Fruit fly (Drosophila melanogaster) whole organism, embryonic: Measurements from ENCODE around the gene Usp8.

Experiments used
- Atf-2 ChIP-seq: fragments of 200-800 bp; sonication (Bioruptor generic); optimal IDR thresholded peaks from 2 replicates; lab custom pipeline; 2016; ENCODE audit warnings: missing biosample characterization, missing genetic modification characterization
- B-H2 ChIP-seq: fragments of 200-800 bp; sonication (Bioruptor generic); optimal IDR thresholded peaks from 2 replicates; lab custom pipeline; 2018; ENCODE audit warnings: missing biosample characterization, mild to moderate bottlenecking, missing genetic modification characterization
- Blimp-1 ChIP-seq: fragments of 200-800 bp; sonication (Bioruptor generic); optimal IDR thresholded peaks from 3 replicates; lab custom pipeline; 2018; ENCODE audit warnings: missing biosample characterization, missing genetic modification characterization, mild to moderate bottlenecking, moderate library complexity, missing genetic modification reagents
- CG1024 ChIP-seq: fragments of 200-800 bp; sonication (Bioruptor generic); IDR thresholded peaks from 2 replicates; pipeline ENCODE4 v1.3.6; 2022; ENCODE audit warnings: missing biosample characterization, missing genetic modification characterization
- CG11695 ChIP-seq: fragments of 200-800 bp; sonication (Bioruptor generic); IDR thresholded peaks from 3 replicates; pipeline ENCODE4 v1.3.6; 2022; ENCODE audit warnings: missing biosample characterization, missing genetic modification characterization
- CG13296 ChIP-seq: fragments of 200-800 bp; sonication (Bioruptor generic); optimal IDR thresholded peaks from 3 replicates; lab custom pipeline; 2018; ENCODE audit warnings: missing biosample characterization, mild to moderate bottlenecking, missing genetic modification characterization
- CG13775 ChIP-seq: fragments of 200-800 bp; sonication (Bioruptor generic); optimal IDR thresholded peaks from 3 replicates; lab custom pipeline; 2017; ENCODE audit warnings: missing biosample characterization, mild to moderate bottlenecking, missing genetic modification characterization
- CG13894 ChIP-seq: fragments of 200-800 bp; sonication (Bioruptor generic); optimal IDR thresholded peaks from 3 replicates; lab custom pipeline; 2018; ENCODE audit warnings: missing biosample characterization, mild to moderate bottlenecking, missing genetic modification characterization, moderate library complexity
- CG15269 ChIP-seq: fragments of 200-800 bp; sonication (Bioruptor generic); optimal IDR thresholded peaks from 2 replicates; lab custom pipeline; 2018; ENCODE audit warnings: missing biosample characterization, mild to moderate bottlenecking, missing genetic modification characterization, moderate library complexity
- CG17186 ChIP-seq: fragments of 200-800 bp; sonication (Bioruptor generic); optimal IDR thresholded peaks from 3 replicates; lab custom pipeline; 2017; ENCODE audit warnings: missing biosample characterization, missing genetic modification reagents, missing genetic modification characterization
- CG17385 ChIP-seq: fragments of 200-800 bp; sonication (Bioruptor generic); optimal IDR thresholded peaks from 3 replicates; lab custom pipeline; 2018; ENCODE audit warnings: missing biosample characterization, mild to moderate bottlenecking, missing genetic modification characterization
- CG17568 ChIP-seq: fragments of 200-800 bp; sonication (Bioruptor generic); optimal IDR thresholded peaks from 2 replicates; lab custom pipeline; 2018; ENCODE audit warnings: missing biosample characterization, mild to moderate bottlenecking, missing genetic modification characterization, moderate library complexity
- CG17612 ChIP-seq: fragments of 200-800 bp; sonication (Bioruptor generic); IDR thresholded peaks from 2 replicates; pipeline ENCODE4 v1.3.6; 2022; ENCODE audit warnings: missing biosample characterization, missing genetic modification characterization
- CG17912 ChIP-seq: fragments of 200-800 bp; sonication (Bioruptor generic); optimal IDR thresholded peaks from 2 replicates; lab custom pipeline; 2018; ENCODE audit warnings: missing biosample characterization, mild to moderate bottlenecking, missing genetic modification characterization
- CG2678 ChIP-seq: fragments of 200-800 bp; sonication (Bioruptor generic); optimal IDR thresholded peaks from 3 replicates; lab custom pipeline; 2019; ENCODE audit warnings: missing biosample characterization, mild to moderate bottlenecking, missing genetic modification characterization, moderate library complexity
- CG3726 ChIP-seq: fragments of 200-800 bp; sonication (Bioruptor generic); IDR thresholded peaks from 3 replicates; pipeline ENCODE4, ENCODE4 v1.3.6; 2022; ENCODE audit warnings: missing biosample characterization, missing genetic modification characterization
- CG4617 ChIP-seq: fragments of 200-800 bp; sonication (Bioruptor generic); optimal IDR thresholded peaks from 3 replicates; lab custom pipeline; 2016; ENCODE audit warnings: missing biosample characterization, missing genetic modification characterization, borderline replicate concordance
- CG6854 ChIP-seq: fragments of 200-800 bp; sonication (Bioruptor generic); optimal IDR thresholded peaks from 3 replicates; lab custom pipeline; 2017; ENCODE audit warnings: missing biosample characterization, mild to moderate bottlenecking, missing genetic modification characterization
- CG8089 ChIP-seq: fragments of 200-800 bp; sonication (Bioruptor generic); optimal IDR thresholded peaks from 3 replicates; lab custom pipeline; 2016; ENCODE audit warnings: missing biosample characterization, missing genetic modification characterization
- CG9876 ChIP-seq: fragments of 200-800 bp; sonication (Bioruptor generic); optimal IDR thresholded peaks from 2 replicates; lab custom pipeline; 2016; ENCODE audit warnings: missing biosample characterization, missing genetic modification characterization
- CG9932 ChIP-seq: fragments of 200-800 bp; sonication (Bioruptor generic); IDR thresholded peaks from 2 replicates; pipeline ENCODE4 v1.3.6; 2022; ENCODE audit warnings: missing biosample characterization, missing genetic modification characterization
- CoRest ChIP-seq: fragments of 200-800 bp; sonication (Bioruptor generic); optimal IDR thresholded peaks from 3 replicates; lab custom pipeline; 2018; ENCODE audit warnings: missing biosample characterization, mild to moderate bottlenecking, missing genetic modification characterization, moderate library complexity
- Dek ChIP-seq: fragments of 200-800 bp; sonication (Bioruptor generic); optimal IDR thresholded peaks from 3 replicates; lab custom pipeline; 2019; ENCODE audit warnings: missing biosample characterization, mild to moderate bottlenecking, missing genetic modification characterization, moderate library complexity
- Fer1 ChIP-seq: fragments of 200-800 bp; sonication (Bioruptor generic); optimal IDR thresholded peaks from 2 replicates; lab custom pipeline; 2017; ENCODE audit warnings: missing biosample characterization, mild to moderate bottlenecking, missing genetic modification characterization
- HmgZ ChIP-seq: fragments of 200-800 bp; sonication (Bioruptor generic); optimal IDR thresholded peaks from 2 replicates; lab custom pipeline; 2018; ENCODE audit warnings: missing biosample characterization, mild to moderate bottlenecking, missing genetic modification characterization
- Hmx ChIP-seq: fragments of 200-800 bp; sonication (Bioruptor generic); optimal IDR thresholded peaks from 2 replicates; lab custom pipeline; 2016; ENCODE audit warnings: missing biosample characterization, missing genetic modification characterization
- Hr51 ChIP-seq, 2 experiments: fragments of 200-800 bp; sonication (Bioruptor generic); optimal IDR thresholded peaks; 2 replicates in 1 of 2; 3 replicates in 1 of 2; lab custom pipeline; 2016 to 2018; ENCODE audit warnings: missing biosample characterization in 2 of 2, missing genetic modification characterization in 2 of 2, mild to moderate bottlenecking in 1 of 2, moderate library complexity in 1 of 2
- Kr ChIP-seq: fragments of 200-800 bp; sonication (Bioruptor generic); optimal IDR thresholded peaks from 2 replicates; lab custom pipeline; 2017; ENCODE audit warnings: missing biosample characterization, mild to moderate bottlenecking, missing genetic modification characterization
- Meics ChIP-seq: fragments of 200-800 bp; sonication (Bioruptor generic); optimal IDR thresholded peaks from 2 replicates; lab custom pipeline; 2017; ENCODE audit warnings: missing biosample characterization, mild to moderate bottlenecking, missing genetic modification characterization
- NC2α ChIP-seq: fragments of 200-800 bp; sonication (Bioruptor generic); optimal IDR thresholded peaks from 2 replicates; lab custom pipeline; 2016; ENCODE audit warnings: missing biosample characterization, missing genetic modification characterization
- Usf ChIP-seq: fragments of 200-800 bp; sonication (Bioruptor generic); optimal IDR thresholded peaks from 2 replicates; lab custom pipeline; 2017; ENCODE audit warnings: missing genotype, missing biosample characterization, missing genetic modification characterization
- ac ChIP-seq: fragments of 200-800 bp; sonication (Bioruptor generic); optimal IDR thresholded peaks from 3 replicates; lab custom pipeline; 2017; ENCODE audit warnings: missing biosample characterization, mild to moderate bottlenecking, missing genetic modification characterization
- ase ChIP-seq: fragments of 200-800 bp; sonication (Bioruptor generic); IDR thresholded peaks from 3 replicates; pipeline ENCODE4 v1.3.6; 2022; ENCODE audit warnings: missing biosample characterization, missing genetic modification characterization
- ash1 ChIP-seq: fragments of 200-800 bp; sonication (Bioruptor generic); optimal IDR thresholded peaks from 2 replicates; lab custom pipeline; 2018; ENCODE audit warnings: missing biosample characterization, mild to moderate bottlenecking, missing genetic modification characterization
- bsh ChIP-seq, 2 experiments: fragments of 200-800 bp; sonication (Bioruptor generic); optimal IDR thresholded peaks; 2 replicates each; lab custom pipeline; 2017 to 2018; ENCODE audit warnings: mild to moderate bottlenecking in 2 of 2, missing biosample characterization in 2 of 2, missing genetic modification characterization in 2 of 2, moderate library complexity in 1 of 2
- btn ChIP-seq: fragments of 200-800 bp; sonication (Bioruptor generic); optimal IDR thresholded peaks from 2 replicates; lab custom pipeline; 2016; ENCODE audit warnings: missing biosample characterization, missing genetic modification characterization
- cg ChIP-seq: fragments of 200-800 bp; sonication (Bioruptor generic); optimal IDR thresholded peaks from 3 replicates; lab custom pipeline; 2019; ENCODE audit warnings: missing biosample characterization, mild to moderate bottlenecking, missing genetic modification characterization, moderate library complexity
- danr ChIP-seq: fragments of 200-800 bp; sonication (Bioruptor generic); IDR thresholded peaks from 2 replicates; pipeline ENCODE4 v1.3.6; 2022; ENCODE audit warnings: missing biosample characterization, missing genetic modification characterization
- ems ChIP-seq: fragments of 200-800 bp; sonication (Bioruptor generic); optimal IDR thresholded peaks from 3 replicates; lab custom pipeline; 2016; ENCODE audit warnings: missing biosample characterization, missing genetic modification characterization
- fd3F ChIP-seq: fragments of 200-800 bp; sonication (Bioruptor generic); optimal IDR thresholded peaks from 2 replicates; lab custom pipeline; 2018; ENCODE audit warnings: missing biosample characterization, mild to moderate bottlenecking, missing genetic modification characterization, moderate library complexity
- grn ChIP-seq: fragments of 200-800 bp; sonication (Bioruptor generic); optimal IDR thresholded peaks from 3 replicates; lab custom pipeline; 2017; ENCODE audit warnings: missing biosample characterization, missing genetic modification characterization
- gro ChIP-seq: fragments of 200-800 bp; sonication (Bioruptor generic); optimal IDR thresholded peaks from 2 replicates; lab custom pipeline; 2016; ENCODE audit warnings: missing biosample characterization, missing genetic modification characterization
- lilli ChIP-seq: fragments of 200-800 bp; sonication (Bioruptor generic); optimal IDR thresholded peaks from 3 replicates; lab custom pipeline; 2016; ENCODE audit warnings: missing biosample characterization, missing genetic modification characterization
- mld ChIP-seq: fragments of 200-800 bp; sonication (Bioruptor generic); IDR thresholded peaks from 3 replicates; pipeline ENCODE4 v1.3.6; 2022; ENCODE audit warnings: missing biosample characterization, missing genetic modification characterization; ENCODE audit not compliant: partially characterized antibody
- pum ChIP-seq: fragments of 200-800 bp; sonication (Bioruptor generic); optimal IDR thresholded peaks from 2 replicates; lab custom pipeline; 2016; ENCODE audit warnings: missing biosample characterization, missing genetic modification characterization
- sob ChIP-seq: fragments of 200-800 bp; sonication (Bioruptor generic); IDR thresholded peaks from 2 replicates; pipeline ENCODE4 v1.3.6; 2022; ENCODE audit warnings: missing biosample characterization, missing genetic modification characterization
- sr ChIP-seq: fragments of 200-800 bp; sonication (Bioruptor generic); IDR thresholded peaks from 3 replicates; pipeline ENCODE4 v1.3.6; 2022; ENCODE audit warnings: missing biosample characterization, missing genetic modification characterization
- sug ChIP-seq: fragments of 200-800 bp; optimal IDR thresholded peaks from 2 replicates; lab custom pipeline; 2019; ENCODE audit warnings: missing biosample characterization, mild to moderate bottlenecking, missing genetic modification characterization, moderate library complexity
- vfl ChIP-seq: fragments of 200-800 bp; sonication (Bioruptor generic); optimal IDR thresholded peaks from 2 replicates; lab custom pipeline; 2016; ENCODE audit warnings: missing biosample characterization, missing genetic modification characterization
- vnd ChIP-seq: fragments of 200-800 bp; sonication (Bioruptor generic); IDR thresholded peaks from 3 replicates; pipeline ENCODE4 v1.3.6; 2022; ENCODE audit warnings: missing biosample characterization, missing genetic modification characterization; ENCODE audit not compliant: partially characterized antibody
- vvl ChIP-seq: fragments of 200-800 bp; sonication (Bioruptor generic); IDR thresholded peaks from 2 replicates; pipeline ENCODE4 v1.3.6; 2022; ENCODE audit warnings: missing biosample characterization, missing genetic modification characterization

The Usp8 gene

dm6 chr3R:21163318-21163828 lies 29.3 kb downstream of the Usp8 start, which contains the start of gene CG5810 (continued):
- TF ChIP-seq CG17186 (GFP tag; lab: Kevin White, UChicago), result no peak
- TF ChIP-seq mld (GFP tag; lab: Robert Waterston, UW), result no peak
- TF ChIP-seq CG17612 (GFP tag; lab: Robert Waterston, UW), result no peak
- TF ChIP-seq CG6854, result peak; percentile 24
- TF ChIP-seq danr (GFP tag; lab: Robert Waterston, UW), result no peak
- peak; percentile 18 for TF ChIP-seq Meics
- TF ChIP-seq Atf-2 (GFP tag; lab: Kevin White, UChicago), result no peak
- TF ChIP-seq CG17912 (GFP tag; lab: Kevin White, UChicago), result peak; percentile 33
- no peak for TF ChIP-seq CoRest (tag; lab: Kevin White, UChicago)
- TF ChIP-seq CG17568 (GFP tag; lab: Kevin White, UChicago), result peak; percentile 86
- no peak for TF ChIP-seq CG13775 (GFP tag; lab: Kevin White, UChicago)
- peak; percentile 93 for TF ChIP-seq B-H2 (GFP tag; lab: Kevin White, UChicago)
- TF ChIP-seq NC2α (GFP tag; lab: Kevin White, UChicago), result no peak
- TF ChIP-seq Dek (tag; lab: Kevin White, UChicago), result no peak
- TF ChIP-seq vfl (GFP tag; lab: Kevin White, UChicago), result no peak
- no peak for TF ChIP-seq Blimp-1 (GFP tag; lab: Kevin White, UChicago)
- TF ChIP-seq CG3726 (GFP tag; lab: Robert Waterston, UW), result no peak
- TF ChIP-seq sug (tag; lab: Kevin White, UChicago), result peak; percentile 96
- TF ChIP-seq Hmx (GFP tag; lab: Kevin White, UChicago), result no peak
- peak in 1 of 2 experiments; percentile 1 for TF ChIP-seq Hr51 (GFP tag; optimal IDR thresholded peaks at IDR 0.05; lab: Kevin White, UChicago)
- TF ChIP-seq vvl (GFP tag; lab: Robert Waterston, UW), result no peak
- TF ChIP-seq pum, result no peak
- no peak for TF ChIP-seq ash1 (GFP tag; lab: Kevin White, UChicago)
- TF ChIP-seq CG11695, result 0 out of 3 replicates have a peak, but pooled peaks have one; percentile 9
- peak; percentile 90 for TF ChIP-seq HmgZ (tag; lab: Kevin White, UChicago)
- no peak for TF ChIP-seq CG1024 (GFP tag; lab: Robert Waterston, UW)
- peak; percentile 48 for TF ChIP-seq Fer1
- TF ChIP-seq sob, result no peak
- TF ChIP-seq Kr (GFP tag; lab: Kevin White, UChicago), result no peak
- peak; percentile 65 for TF ChIP-seq CG15269
- TF ChIP-seq sr (GFP tag; lab: Robert Waterston, UW), result no peak
- no peak for TF ChIP-seq ase
- TF ChIP-seq CG17385 (GFP tag; lab: Kevin White, UChicago), result peak; percentile 58
- no peak for TF ChIP-seq ems (GFP tag; lab: Kevin White, UChicago)
- no peak for TF ChIP-seq CG9932 (GFP tag; lab: Robert Waterston, UW)
- TF ChIP-seq cg (GFP tag; lab: Kevin White, UChicago), result no peak
- no peak for TF ChIP-seq CG4617
- TF ChIP-seq bsh (GFP tag; optimal IDR thresholded peaks at IDR 0.05; lab: Kevin White, UChicago), result no peak
- no peak for TF ChIP-seq ac
- peak; percentile 46 for TF ChIP-seq gro
- TF ChIP-seq vnd (GFP tag; lab: Robert Waterston, UW), result no peak
- TF ChIP-seq btn (GFP tag; lab: Kevin White, UChicago), result no peak
- peak; percentile 91 for TF ChIP-seq CG13894 (tag; lab: Kevin White, UChicago)
- TF ChIP-seq CG2678 (tag; lab: Kevin White, UChicago), result peak; percentile 55
- no peak for TF ChIP-seq CG8089 (GFP tag; lab: Kevin White, UChicago)
- peak; percentile 58 for TF ChIP-seq grn (GFP tag; lab: Kevin White, UChicago)
- no peak for TF ChIP-seq Usf (GFP tag; lab: Kevin White, UChicago)
- peak; percentile 31 for TF ChIP-seq CG13296
- TF ChIP-seq lilli, result no peak
- no peak for TF ChIP-seq CG9876 (GFP tag; lab: Kevin White, UChicago)
- peak; percentile 22 for TF ChIP-seq fd3F (GFP tag; lab: Kevin White, UChicago)
